Fruit fly (Drosophila melanogaster) whole organism, embryonic: ENCODE data around the gene mRpS23.

Experiments
- CG14441 ChIP-seq: fragments of 200-800 bp; sonication (Bioruptor generic); IDR thresholded peaks from 2 replicates; pipeline ENCODE4 v1.3.6; 2022; ENCODE audit warnings: missing biosample characterization, missing genetic modification characterization
- PHDP ChIP-seq: fragments of 200-800 bp; sonication (Bioruptor generic); optimal IDR thresholded peaks from 3 replicates; lab custom pipeline; 2018; ENCODE audit warnings: missing biosample characterization, mild to moderate bottlenecking, missing genetic modification characterization, moderate library complexity
- Sox102F ChIP-seq: fragments of 200-800 bp; sonication (Bioruptor generic); optimal IDR thresholded peaks from 2 replicates; lab custom pipeline; 2018; ENCODE audit warnings: missing biosample characterization, mild to moderate bottlenecking, missing genetic modification characterization, moderate library complexity
- Sry-β ChIP-seq: fragments of 200-800 bp; sonication (Bioruptor generic); optimal IDR thresholded peaks from 2 replicates; lab custom pipeline; 2018; ENCODE audit warnings: missing biosample characterization, mild to moderate bottlenecking, missing genetic modification characterization, moderate library complexity
- repo ChIP-seq: fragments of 200-800 bp; sonication (Bioruptor generic); optimal IDR thresholded peaks from 2 replicates; lab custom pipeline; 2016; ENCODE audit warnings: missing biosample characterization, missing genetic modification characterization

DNA sequence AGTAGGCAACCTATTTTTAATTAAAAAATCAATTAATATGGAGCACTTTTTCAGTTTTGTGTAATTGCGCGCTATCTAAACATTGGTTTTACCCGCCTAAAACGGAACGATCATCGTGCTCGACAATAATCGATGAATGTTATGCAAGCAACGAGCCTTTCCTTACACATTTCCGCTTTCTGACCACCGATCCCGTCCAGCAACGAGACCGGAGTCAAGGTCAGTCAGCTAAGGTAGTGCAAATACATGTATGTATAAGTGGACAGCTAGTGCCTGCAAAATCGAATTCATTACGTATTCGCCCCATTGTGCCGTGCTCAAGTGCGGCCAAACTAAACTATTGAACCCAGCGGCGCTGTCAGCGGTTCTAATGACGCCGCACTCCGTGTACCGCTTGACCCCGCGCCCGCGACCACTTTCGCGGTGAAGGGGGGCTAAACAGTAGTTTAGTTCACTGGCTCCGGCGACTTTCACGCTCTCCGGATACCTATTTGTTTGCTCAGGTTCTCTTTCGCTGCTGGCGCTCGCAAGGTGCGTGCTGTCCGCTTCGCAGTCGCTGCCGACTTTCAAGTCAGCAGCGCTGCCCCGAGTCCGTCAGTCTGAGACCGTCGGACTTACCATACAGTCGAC, 31.7 kb downstream of the mRpS23 start, which contains the start of gene CAH1:
- TF ChIP-seq repo (GFP tag; lab: Kevin White, UChicago) (no peak), CG14441 (GFP tag; lab: Robert Waterston, UW) (no peak), Sry-β (GFP tag; lab: Kevin White, UChicago) (no peak), Sox102F (GFP tag; lab: Kevin White, UChicago) (no peak), PHDP (tag; lab: Kevin White, UChicago) (no peak)
